Fruit fly (Drosophila melanogaster): Measurements from ENCODE around the gene CG10435.

The CG10435 gene

dm6 chr3R:8040843-8041242 is 27.8 kb upstream of the CG10435 start, which contains the start of gene CG43060 (continued):
- no peak for TF ChIP-seq CG6808 (GFP tag; optimal IDR thresholded peaks at IDR 0.05)
- TF ChIP-seq cyc (GFP tag; optimal IDR thresholded peaks at IDR 0.05), result no peak
- no peak for TF ChIP-seq CG4318 (GFP tag; optimal IDR thresholded peaks at IDR 0.05)
- peak; percentile 39 for TF ChIP-seq Hr4 (GFP tag; optimal IDR thresholded peaks at IDR 0.05)
- TF ChIP-seq Eip78C (GFP tag), result peak; percentile 87
- no peak for TF ChIP-seq topi (GFP tag; optimal IDR thresholded peaks at IDR 0.05)
- TF ChIP-seq CG6276 (GFP tag; optimal IDR thresholded peaks at IDR 0.05), result peak; percentile 4
- no peak for TF ChIP-seq Lpt (GFP tag; optimal IDR thresholded peaks at IDR 0.05)
- 0 out of 3 replicates have a peak, but pooled peaks have one; percentile 11 for TF ChIP-seq CG8119 (GFP tag; IDR thresholded peaks at IDR 0.05)
- TF ChIP-seq eg (GFP tag; IDR thresholded peaks at IDR 0.05), result 0 out of 3 replicates have a peak, but pooled peaks have one; percentile 17
- TF ChIP-seq CG3032 (tag; optimal IDR thresholded peaks at IDR 0.05), result peak; percentile 16
- peak; percentile 15 for TF ChIP-seq CG10669 (GFP tag; optimal IDR thresholded peaks at IDR 0.05)
- TF ChIP-seq CG34406 (GFP tag; optimal IDR thresholded peaks at IDR 0.05), result no peak
- no peak for TF ChIP-seq achi (GFP tag; optimal IDR thresholded peaks at IDR 0.05)
- peak; percentile 25; the same call in 1 of the 3 replicates for TF ChIP-seq CG6163 (GFP tag; IDR thresholded peaks at IDR 0.05)
- TF ChIP-seq Ets21C (GFP tag; optimal IDR thresholded peaks at IDR 0.05), result no peak
- TF ChIP-seq Sox15 (GFP tag; optimal IDR thresholded peaks at IDR 0.05), result no peak
- TF ChIP-seq ss (GFP tag; optimal IDR thresholded peaks at IDR 0.05), result no peak
- peak; percentile 5 for TF ChIP-seq Met (GFP tag; optimal IDR thresholded peaks at IDR 0.05)
- TF ChIP-seq CG6792 (GFP tag; optimal IDR thresholded peaks at IDR 0.05), result no peak
- peak; percentile 70 for TF ChIP-seq Sox14 (GFP tag; optimal IDR thresholded peaks at IDR 0.05)
- no peak for TF ChIP-seq CG7368 (GFP tag; optimal IDR thresholded peaks at IDR 0.05)
- no peak for TF ChIP-seq dac (GFP tag; optimal IDR thresholded peaks at IDR 0.05)
- peak; percentile 29 for TF ChIP-seq CG31627 (GFP tag; optimal IDR thresholded peaks at IDR 0.05)
- no peak for TF ChIP-seq CG11762 (GFP tag; optimal IDR thresholded peaks at IDR 0.05; ENCODE audit: insufficient read depth)
- no peak for TF ChIP-seq CG11294 (GFP tag; IDR thresholded peaks at IDR 0.05)
- TF ChIP-seq Blimp-1 (GFP tag; optimal IDR thresholded peaks at IDR 0.05), result no peak
- TF ChIP-seq Ets96B (tag; optimal IDR thresholded peaks at IDR 0.05), result peak; percentile 30
- no peak for TF ChIP-seq net (GFP tag; optimal IDR thresholded peaks at IDR 0.05)
- TF ChIP-seq CG3919 (GFP tag; optimal IDR thresholded peaks at IDR 0.05), result no peak
- no peak for TF ChIP-seq CG10631 (GFP tag; optimal IDR thresholded peaks at IDR 0.05)
- TF ChIP-seq fkh (GFP tag; optimal IDR thresholded peaks at IDR 0.05), result no peak
- TF ChIP-seq Sox102F (GFP tag; optimal IDR thresholded peaks at IDR 0.05), result peak; percentile 52
- TF ChIP-seq Hr38 (GFP tag; optimal IDR thresholded peaks at IDR 0.05), result no peak
- peak; percentile 41 for TF ChIP-seq Smox (GFP tag; optimal IDR thresholded peaks at IDR 0.05)
- TF ChIP-seq spab (GFP tag; optimal IDR thresholded peaks at IDR 0.05), result peak; percentile 0
- TF ChIP-seq CG11902 (GFP tag; optimal IDR thresholded peaks at IDR 0.05), result no peak
- no peak for TF ChIP-seq CG9139 (GFP tag; optimal IDR thresholded peaks at IDR 0.05)
- TF ChIP-seq vri (GFP tag; optimal IDR thresholded peaks at IDR 0.05), result no peak
- no peak for TF ChIP-seq CG8319 (GFP tag; optimal IDR thresholded peaks at IDR 0.05)

DNA sequence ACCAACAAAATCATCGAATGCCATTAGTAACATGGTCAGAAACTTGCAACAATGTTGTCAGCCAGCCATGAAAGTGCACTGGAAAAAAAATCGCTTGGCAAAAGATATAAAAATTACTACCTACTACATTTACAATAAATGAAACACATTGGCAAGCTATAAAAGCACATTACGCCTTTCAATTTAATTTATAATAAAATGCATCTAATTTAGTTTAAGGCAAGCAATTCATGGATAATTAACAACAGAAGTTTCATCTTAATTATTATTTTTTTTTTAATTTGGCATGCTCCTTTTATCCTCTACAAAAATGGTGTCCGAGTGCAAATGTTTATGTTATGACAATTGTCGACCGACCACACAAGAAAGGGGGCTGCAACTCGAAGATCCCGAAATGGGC is 25.9 kb upstream of the CG10435 start:
- TF ChIP-seq Hr4 (GFP tag; optimal IDR thresholded peaks at IDR 0.05) (peak; percentile 38), cyc (GFP tag; optimal IDR thresholded peaks at IDR 0.05) (no peak), CG11294 (GFP tag; IDR thresholded peaks at IDR 0.05) (no peak), eg (GFP tag; IDR thresholded peaks at IDR 0.05) (peak; percentile 43; the same call in 1 of the 3 replicates), fkh (GFP tag; optimal IDR thresholded peaks at IDR 0.05) (no peak), CG10669 (GFP tag; optimal IDR thresholded peaks at IDR 0.05) (no peak), svp (GFP tag) (peak; percentile 57), CG15336 (GFP tag; IDR thresholded peaks at IDR 0.05) (peak; percentile 56), CG8632 (GFP tag; optimal IDR thresholded peaks at IDR 0.05) (no peak), OdsH (GFP tag; optimal IDR thresholded peaks at IDR 0.05) (no peak), acj6 (GFP tag; optimal IDR thresholded peaks at IDR 0.05) (no peak), Gug (GFP tag; IDR thresholded peaks at IDR 0.05) (no peak), CG8119 (GFP tag; IDR thresholded peaks at IDR 0.05) (peak; percentile 71), dsx (GFP tag; optimal IDR thresholded peaks at IDR 0.05; ENCODE audit: poor library complexity, severe bottlenecking) (peak; percentile 26), Eip78C (GFP tag) (peak; percentile 70), CG6163 (GFP tag; IDR thresholded peaks at IDR 0.05) (0 out of 3 replicates have a peak, but pooled peaks have one; percentile 23), CG32006 (GFP tag; optimal IDR thresholded peaks at IDR 0.05) (peak; percentile 45), CG4318 (GFP tag; optimal IDR thresholded peaks at IDR 0.05) (peak; percentile 23)

Measured in whole organism, prepupa.